Worm (Caenorhabditis elegans): ENCODE measurements around the gene Y113G7A.12.

DNA sequence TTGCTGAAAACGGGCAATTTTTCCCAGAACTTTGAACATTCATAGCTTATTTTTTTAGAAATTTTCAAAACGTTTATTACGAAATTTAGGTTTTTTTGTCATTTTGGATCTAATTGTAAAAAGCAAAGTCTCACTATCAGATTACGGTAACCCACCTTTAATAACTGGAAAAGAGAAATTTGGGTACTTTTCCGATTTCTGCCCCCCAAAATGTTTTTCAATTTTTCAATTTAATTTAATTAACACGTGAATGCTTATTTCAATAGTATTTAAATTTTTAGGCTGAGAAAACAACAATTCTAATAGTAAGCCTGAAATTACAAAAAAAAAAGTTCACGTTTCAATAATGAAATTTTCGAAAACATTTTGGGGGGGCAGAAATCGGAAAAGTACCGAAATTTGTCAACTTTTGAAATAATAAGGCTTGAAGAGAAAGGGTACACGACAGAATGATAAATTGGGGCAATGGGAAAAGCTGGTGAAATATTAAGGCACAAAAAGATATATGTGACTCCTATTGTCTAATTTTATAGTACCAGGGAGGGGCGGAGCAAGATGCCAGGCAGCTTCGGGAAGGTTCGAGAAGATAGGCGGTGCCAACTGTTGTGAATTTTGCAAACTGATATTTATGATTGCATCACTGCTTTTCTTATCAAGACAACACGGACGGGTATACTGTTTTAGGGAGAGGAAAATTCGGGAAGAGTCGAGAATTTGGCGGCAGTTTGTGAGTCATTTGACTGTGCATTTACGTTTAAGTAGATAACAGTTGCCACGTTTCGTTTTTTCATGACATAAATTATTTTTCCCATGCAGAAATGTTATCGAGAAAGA lies 21.9 kb downstream of the Y113G7A.12 start, which contains the start of gene F19B2.5:
- TF ChIP-seq him-1 (tag; optimal IDR thresholded peaks at IDR 0.05): no peak
- TF ChIP-seq dao-5 (tag; optimal IDR thresholded peaks at IDR 0.05): no peak
- no peak for TF ChIP-seq W03F9.2 (tag; optimal IDR thresholded peaks at IDR 0.05)

Data from whole organism, L4/young adult.